Worm (Caenorhabditis elegans) whole organism, young adult: ENCODE results near the gene Y48G9A.6.

Experiments
- D2030.7 ChIP-seq: fragments of 200-800 bp; sonication (Bioruptor generic); IDR thresholded peaks from 2 replicates; pipeline ENCODE4 v1.3.6; 2022; ENCODE audit warnings: missing genetic modification reagents, missing genetic modification characterization, missing compliant biosample characterization
- F10E7.11 ChIP-seq: sonication (generic microtip); optimal IDR thresholded peaks from 2 replicates; lab custom pipeline; 2017; ENCODE audit warnings: mild to moderate bottlenecking, missing genetic modification characterization, moderate library complexity, missing compliant biosample characterization
- F33H1.4 ChIP-seq: fragments of 200-800 bp; sonication (Bioruptor generic); IDR thresholded peaks from 2 replicates; pipeline ENCODE4 v1.3.6; 2022; ENCODE audit warnings: missing genetic modification reagents, missing genetic modification characterization, missing compliant biosample characterization
- F37B4.10 ChIP-seq: fragments of 200-800 bp; sonication (Bioruptor generic); IDR thresholded peaks from 2 replicates; pipeline ENCODE4 v1.3.6; 2022; ENCODE audit warnings: missing genetic modification characterization, missing compliant biosample characterization
- K12H6.12 ChIP-seq: fragments of 200-800 bp; sonication (Bioruptor generic); optimal IDR thresholded peaks from 2 replicates; lab custom pipeline; 2018; ENCODE audit warnings: mild to moderate bottlenecking, missing genetic modification characterization, missing compliant biosample characterization
- T07F8.4 ChIP-seq: sonication (generic microtip); optimal IDR thresholded peaks from 2 replicates; lab custom pipeline; 2016; ENCODE audit warnings: mild to moderate bottlenecking, missing genetic modification characterization, moderate library complexity, missing compliant biosample characterization
- Y53F4B.3 ChIP-seq: fragments of 200-800 bp; sonication (Bioruptor generic); IDR thresholded peaks from 2 replicates; pipeline ENCODE4 v1.3.6; 2022; ENCODE audit warnings: missing genetic modification reagents, missing genetic modification characterization, missing compliant biosample characterization
- Y53G8AR.9 ChIP-seq: fragments of 200-800 bp; sonication (Bioruptor generic); conservative IDR thresholded peaks from 2 replicates; pipeline ENCODE4 v1.3.6; 2022; ENCODE audit warnings: missing genetic modification reagents, missing genetic modification characterization, missing compliant biosample characterization
- Y79H2A.3 ChIP-seq: fragments of 200-800 bp; sonication (Bioruptor generic); conservative IDR thresholded peaks from 2 replicates; pipeline ENCODE4 v1.3.6; 2022; ENCODE audit warnings: missing genetic modification reagents, missing genetic modification characterization, missing compliant biosample characterization
- aptf-3 ChIP-seq: fragments of 200-800 bp; sonication (Bioruptor generic); IDR thresholded peaks from 2 replicates; pipeline ENCODE4 v1.3.6; 2022; ENCODE audit warnings: missing genetic modification characterization, missing compliant biosample characterization
- atf-7 ChIP-seq: sonication (generic microtip); optimal IDR thresholded peaks from 2 replicates; lab custom pipeline; 2017; ENCODE audit warnings: mild to moderate bottlenecking, missing genetic modification characterization, missing compliant biosample characterization
- attf-3 ChIP-seq: fragments of 200-800 bp; sonication (Bioruptor generic); conservative IDR thresholded peaks from 2 replicates; pipeline ENCODE4 v1.3.6; 2022; ENCODE audit warnings: missing genetic modification reagents, missing genetic modification characterization, missing compliant biosample characterization
- attf-5 ChIP-seq: fragments of 200-800 bp; sonication (Bioruptor generic); optimal IDR thresholded peaks from 2 replicates; lab custom pipeline; 2018; ENCODE audit warnings: mild to moderate bottlenecking, missing genetic modification characterization, missing compliant biosample characterization
- attf-6 ChIP-seq: fragments of 200-800 bp; sonication (Bioruptor generic); IDR thresholded peaks from 2 replicates; pipeline ENCODE4 v1.3.6; 2022; ENCODE audit warnings: missing genetic modification reagents, missing genetic modification characterization, missing compliant biosample characterization
- bed-2 ChIP-seq: fragments of 200-800 bp; sonication (Bioruptor generic); IDR thresholded peaks from 2 replicates; pipeline ENCODE4 v1.3.6; 2022; ENCODE audit warnings: missing genetic modification reagents, missing genetic modification characterization, missing compliant biosample characterization
- ccch-3 ChIP-seq: fragments of 200-800 bp; sonication (Bioruptor generic); optimal IDR thresholded peaks from 2 replicates; lab custom pipeline; 2018; ENCODE audit warnings: mild to moderate bottlenecking, missing genetic modification characterization, missing compliant biosample characterization
- cebp-1 ChIP-seq, 2 experiments: fragments of 200-800 bp in 1 of 2; sonication (Bioruptor generic) in 1 of 2; sonication (generic microtip) in 1 of 2; IDR thresholded peaks in 1 of 2; optimal IDR thresholded peaks in 1 of 2; 2 replicates each; pipeline versions ENCODE4 v1.3.6 to Lab custom; 2017 to 2022; ENCODE audit warnings: missing compliant biosample characterization in 2 of 2, missing genetic modification characterization in 2 of 2, mild to moderate bottlenecking in 1 of 2, missing genetic modification reagents in 1 of 2, moderate library complexity in 1 of 2
- ceh-27 ChIP-seq: fragments of 200-800 bp; sonication (Bioruptor generic); optimal IDR thresholded peaks from 2 replicates; lab custom pipeline; 2018; ENCODE audit warnings: mild to moderate bottlenecking, missing genetic modification characterization, moderate library complexity, missing compliant biosample characterization
- ceh-40 ChIP-seq: fragments of 200-800 bp; sonication (Bioruptor generic); IDR thresholded peaks from 2 replicates; pipeline ENCODE4 v1.3.6; 2022; ENCODE audit warnings: missing genetic modification characterization, missing compliant biosample characterization
- ceh-79 ChIP-seq: sonication (generic microtip); optimal IDR thresholded peaks from 2 replicates; lab custom pipeline; 2017; ENCODE audit warnings: mild to moderate bottlenecking, missing genetic modification characterization, missing compliant biosample characterization
- dpff-1 ChIP-seq: sonication (generic microtip); optimal IDR thresholded peaks from 2 replicates; lab custom pipeline; 2017; ENCODE audit warnings: mild to moderate bottlenecking, missing genetic modification characterization, missing compliant biosample characterization
- ekl-4 ChIP-seq: fragments of 200-800 bp; sonication (Bioruptor generic); IDR thresholded peaks from 2 replicates; pipeline ENCODE4 v1.3.6; 2022; ENCODE audit warnings: missing genetic modification reagents, missing genetic modification characterization, missing compliant biosample characterization
- gei-17 ChIP-seq: fragments of 200-800 bp; sonication (Bioruptor generic); optimal IDR thresholded peaks from 2 replicates; lab custom pipeline; 2018; ENCODE audit warnings: mild to moderate bottlenecking, missing genetic modification characterization, missing compliant biosample characterization
- him-1 ChIP-seq: sonication (generic microtip); optimal IDR thresholded peaks from 2 replicates; lab custom pipeline; 2016; ENCODE audit warnings: missing genotype, missing genetic modification reagents, missing genetic modification characterization, missing compliant biosample characterization
- hmg-20 ChIP-seq: fragments of 200-800 bp; sonication (Bioruptor generic); IDR thresholded peaks from 2 replicates; pipeline ENCODE4 v1.3.6; 2022; ENCODE audit warnings: missing genetic modification reagents, missing genetic modification characterization, missing compliant biosample characterization
- let-526 ChIP-seq: fragments of 200-800 bp; sonication (Bioruptor generic); IDR thresholded peaks from 2 replicates; pipeline ENCODE4 v1.3.6; 2022; ENCODE audit warnings: missing genetic modification reagents, missing genetic modification characterization, missing compliant biosample characterization
- let-607 ChIP-seq, 2 experiments: fragments of 200-800 bp in 1 of 2; sonication (Bioruptor generic) in 1 of 2; sonication (generic microtip) in 1 of 2; optimal IDR thresholded peaks; 2 replicates each; lab custom pipeline; 2016 to 2018; ENCODE audit warnings: mild to moderate bottlenecking in 2 of 2, missing compliant biosample characterization in 2 of 2, missing genetic modification characterization in 2 of 2, moderate library complexity in 2 of 2, missing genotype in 1 of 2
- lin-35 ChIP-seq, 3 experiments: fragments of 150-350 bp in 2 of 3; sonication (generic microtip) in 1 of 3; optimal IDR thresholded peaks; 2 replicates each; lab custom pipeline; 2014 to 2018; ENCODE audit warnings: missing biosample characterization in 3 of 3, missing genetic modification characterization in 3 of 3, missing genetic modification reagents in 3 of 3
- madf-10 ChIP-seq: sonication (generic microtip); optimal IDR thresholded peaks from 2 replicates; lab custom pipeline; 2016; ENCODE audit warnings: mild to moderate bottlenecking, missing genetic modification characterization, missing compliant biosample characterization
- madf-3 ChIP-seq: fragments of 200-800 bp; sonication (Bioruptor generic); IDR thresholded peaks from 2 replicates; pipeline ENCODE4 v1.3.6; 2022; ENCODE audit warnings: missing genetic modification reagents, missing genetic modification characterization, missing compliant biosample characterization
- madf-6 ChIP-seq: fragments of 200-800 bp; sonication (Bioruptor generic); IDR thresholded peaks from 2 replicates; pipeline ENCODE4 v1.3.6; 2022; ENCODE audit warnings: missing genetic modification reagents, missing genetic modification characterization, missing compliant biosample characterization
- mes-4 ChIP-seq: sonication (generic microtip); optimal IDR thresholded peaks from 2 replicates; lab custom pipeline; 2016; ENCODE audit warnings: missing genotype, missing genetic modification characterization, missing compliant biosample characterization
- nfyb-1 ChIP-seq: fragments of 200-800 bp; sonication (Bioruptor generic); IDR thresholded peaks from 2 replicates; pipeline ENCODE4 v1.3.6; 2022; ENCODE audit warnings: missing genetic modification reagents, missing genetic modification characterization, missing compliant biosample characterization
- nhr-179 ChIP-seq: sonication (generic microtip); optimal IDR thresholded peaks from 2 replicates; lab custom pipeline; 2016; ENCODE audit warnings: mild to moderate bottlenecking, missing genetic modification characterization, missing compliant biosample characterization
- nhr-27 ChIP-seq: fragments of 200-800 bp; sonication (Bioruptor generic); optimal IDR thresholded peaks from 2 replicates; lab custom pipeline; 2018; ENCODE audit warnings: mild to moderate bottlenecking, missing genetic modification characterization, moderate library complexity, missing compliant biosample characterization
- nhr-80 ChIP-seq: sonication (generic microtip); optimal IDR thresholded peaks from 2 replicates; lab custom pipeline; 2016; ENCODE audit warnings: missing genetic modification characterization, missing compliant biosample characterization
- pbrm-1 ChIP-seq: fragments of 200-800 bp; sonication (Bioruptor generic); IDR thresholded peaks from 2 replicates; pipeline ENCODE4 v1.3.6; 2022; ENCODE audit warnings: missing genetic modification reagents, missing genetic modification characterization, missing compliant biosample characterization
- pha-4 ChIP-seq: fragments of 150-350 bp; sonication (generic microtip); optimal IDR thresholded peaks from 2 replicates; lab custom pipeline; 2014; ENCODE audit warnings: missing biosample characterization, missing genetic modification reagents, missing genetic modification characterization
- rcor-1 ChIP-seq: fragments of 200-800 bp; sonication (Bioruptor generic); IDR thresholded peaks from 2 replicates; pipeline ENCODE4 v1.3.6; 2022; ENCODE audit warnings: missing genetic modification reagents, missing genetic modification characterization, missing compliant biosample characterization
- sdz-38 ChIP-seq: sonication (generic microtip); optimal IDR thresholded peaks from 2 replicates; lab custom pipeline; 2016; ENCODE audit warnings: missing genotype, missing genetic modification characterization, missing compliant biosample characterization
- snpc-4 ChIP-seq, 5 experiments: fragments of 150-350 bp in 1 of 5; sonication (generic microtip) in 4 of 5; optimal IDR thresholded peaks; 2 replicates each; lab custom pipeline; 2014 to 2018; ENCODE audit warnings: missing genetic modification characterization in 5 of 5, missing biosample characterization in 3 of 5, antibody characterized with exemption in 2 of 5, mild to moderate bottlenecking in 2 of 5, missing compliant biosample characterization in 2 of 5, missing genotype in 2 of 5, moderate library complexity in 2 of 5, missing genetic modification reagents in 1 of 5
- unc-62 ChIP-seq: fragments of 150-350 bp; optimal IDR thresholded peaks from 2 replicates; lab custom pipeline; 2014; ENCODE audit warnings: missing biosample characterization, missing genetic modification reagents, missing genetic modification characterization
- zfh-2 ChIP-seq: fragments of 200-800 bp; sonication (Bioruptor generic); conservative IDR thresholded peaks from 2 replicates; pipeline ENCODE4 v1.3.6; 2022; ENCODE audit warnings: missing genetic modification reagents, missing genetic modification characterization, missing compliant biosample characterization
- zim-3 ChIP-seq: sonication (generic microtip); optimal IDR thresholded peaks from 2 replicates; lab custom pipeline; 2017; ENCODE audit warnings: mild to moderate bottlenecking, missing genetic modification characterization, moderate library complexity, missing compliant biosample characterization
- ztf-22 ChIP-seq: fragments of 200-800 bp; sonication (Bioruptor generic); optimal IDR thresholded peaks from 2 replicates; lab custom pipeline; 2018; ENCODE audit warnings: mild to moderate bottlenecking, missing genetic modification characterization, moderate library complexity, missing compliant biosample characterization
- ztf-25 ChIP-seq: fragments of 200-800 bp; sonication (Bioruptor generic); IDR thresholded peaks from 2 replicates; pipeline ENCODE4 v1.3.6; 2022; ENCODE audit warnings: missing genetic modification reagents, missing genetic modification characterization, missing compliant biosample characterization
- ztf-26 ChIP-seq: sonication (generic microtip); optimal IDR thresholded peaks from 2 replicates; lab custom pipeline; 2017; ENCODE audit warnings: missing genetic modification characterization, missing compliant biosample characterization
- ztf-3 ChIP-seq: fragments of 200-800 bp; sonication (Bioruptor generic); optimal IDR thresholded peaks from 2 replicates; lab custom pipeline; 2018; ENCODE audit warnings: mild to moderate bottlenecking, missing genetic modification characterization, missing compliant biosample characterization

Y48G9A.6 gene

ce11 chrIII:2099808-2100366, 17.8 kb upstream of the Y48G9A.6 start (continued):
- TF ChIP-seq ztf-3 (GFP tag; lab: Kevin White, UChicago) (no peak), ztf-25 (GFP tag; lab: Robert Waterston, UW) (no peak), aptf-3 (no peak), atf-7 (tag; lab: Kevin White, UChicago) (peak; percentile 42), lin-35 (GFP tag; optimal IDR thresholded peaks at IDR 0.05; lab: Kevin White, UChicago) (no peak), sdz-38 (tag; lab: Kevin White, UChicago) (no peak), ztf-26 (tag; lab: Kevin White, UChicago) (peak; percentile 28), nhr-179 (tag; lab: Kevin White, UChicago) (no peak), zfh-2 (no peak), rcor-1 (GFP tag; lab: Robert Waterston, UW) (no peak), D2030.7 (GFP tag; lab: Robert Waterston, UW) (no peak), nhr-80 (tag; lab: Kevin White, UChicago) (peak; percentile 85), madf-10 (tag; lab: Kevin White, UChicago) (no peak), cebp-1 (GFP tag; IDR thresholded peaks at IDR 0.05; lab: Robert Waterston, UW) (no peak), cebp-1 (tag; optimal IDR thresholded peaks at IDR 0.05; lab: Kevin White, UChicago) (peak; percentile 21), ceh-27 (no peak), F33H1.4 (no peak), ceh-79 (tag; lab: Kevin White, UChicago) (no peak), mes-4 (tag; lab: Kevin White, UChicago) (no peak), let-607 (tag; optimal IDR thresholded peaks at IDR 0.05; lab: Kevin White, UChicago) (peak in 1 of 2 experiments; percentile 50), Y53G8AR.9 (GFP tag; lab: Robert Waterston, UW) (0 out of 2 replicates have a peak, but pooled peaks have one; percentile 37), snpc-4 (GFP tag; optimal IDR thresholded peaks at IDR 0.05; lab: Kevin White, UChicago) (no peak), snpc-4 (tag; optimal IDR thresholded peaks at IDR 0.05; lab: Kevin White, UChicago) (no peak), bed-2 (GFP tag; lab: Robert Waterston, UW) (no peak), Y53F4B.3 (GFP tag; lab: Robert Waterston, UW) (no peak), dpff-1 (tag; lab: Kevin White, UChicago) (no peak), attf-3 (no peak), nhr-27 (no peak), let-526 (GFP tag; lab: Robert Waterston, UW) (peak; percentile 57; the same call in 1 of the 2 replicates), T07F8.4 (tag; lab: Kevin White, UChicago) (no peak), pha-4 (tag; lab: Kevin White, UChicago) (peak; percentile 16), unc-62 (GFP tag; lab: Kevin White, UChicago) (peak; percentile 71), madf-3 (GFP tag; lab: Robert Waterston, UW) (no peak), nfyb-1 (GFP tag; lab: Robert Waterston, UW) (no peak), him-1 (tag; lab: Kevin White, UChicago) (no peak), madf-6 (GFP tag; lab: Robert Waterston, UW) (no peak), F37B4.10 (GFP tag; lab: Robert Waterston, UW) (no peak), F10E7.11 (no peak), attf-6 (GFP tag; lab: Robert Waterston, UW) (no peak), pbrm-1 (no peak), hmg-20 (GFP tag; lab: Robert Waterston, UW) (no peak), K12H6.12 (tag; lab: Kevin White, UChicago) (no peak), gei-17 (GFP tag; lab: Kevin White, UChicago) (no peak), ekl-4 (GFP tag; lab: Robert Waterston, UW) (peak; percentile 37; the same call in 1 of the 2 replicates), Y79H2A.3 (GFP tag; lab: Robert Waterston, UW) (no peak), ceh-40 (no peak), ccch-3 (GFP tag; lab: Kevin White, UChicago) (no peak), attf-5 (peak; percentile 30), zim-3 (tag; lab: Kevin White, UChicago) (no peak), ztf-22 (GFP tag; lab: Kevin White, UChicago) (no peak)
